Worm (Caenorhabditis elegans) whole organism, mixed stage, embryonic: ENCODE measurements around the gene F22B5.5.

ENCODE experiments used
- blmp-1 ChIP-seq: fragments of 150-350 bp; optimal IDR thresholded peaks from 2 replicates; lab custom pipeline; 2014; ENCODE audit warnings: missing biosample characterization, missing genetic modification characterization
- ceh-39 ChIP-seq: fragments of 150-350 bp; optimal IDR thresholded peaks from 2 replicates; lab custom pipeline; 2014; ENCODE audit warnings: missing biosample characterization, missing genetic modification characterization
- ceh-83 ChIP-seq: fragments of 200-800 bp; sonication (Bioruptor generic); optimal IDR thresholded peaks from 2 replicates; lab custom pipeline; 2018; ENCODE audit warnings: mild to moderate bottlenecking, missing genetic modification characterization, missing compliant biosample characterization
- elt-3 ChIP-seq: fragments of 150-350 bp; optimal IDR thresholded peaks from 2 replicates; lab custom pipeline; 2014; ENCODE audit warnings: missing biosample characterization, missing genetic modification characterization
- snpc-4 ChIP-seq: fragments of 150-350 bp; optimal IDR thresholded peaks from 2 replicates; lab custom pipeline; 2014; ENCODE audit warnings: missing biosample characterization, missing genetic modification characterization
- tbx-8 ChIP-seq: fragments of 200-800 bp; sonication (Bioruptor generic); optimal IDR thresholded peaks from 2 replicates; lab custom pipeline; 2018; ENCODE audit warnings: mild to moderate bottlenecking, missing genetic modification characterization, moderate library complexity, missing compliant biosample characterization
- unc-39 ChIP-seq: fragments of 150-350 bp; optimal IDR thresholded peaks from 2 replicates; lab custom pipeline; 2014; ENCODE audit warnings: missing biosample characterization, missing genetic modification characterization
- unc-62 ChIP-seq: fragments of 150-350 bp; optimal IDR thresholded peaks from 2 replicates; lab custom pipeline; 2014; ENCODE audit warnings: missing biosample characterization, missing genetic modification reagents, missing genetic modification characterization

DNA sequence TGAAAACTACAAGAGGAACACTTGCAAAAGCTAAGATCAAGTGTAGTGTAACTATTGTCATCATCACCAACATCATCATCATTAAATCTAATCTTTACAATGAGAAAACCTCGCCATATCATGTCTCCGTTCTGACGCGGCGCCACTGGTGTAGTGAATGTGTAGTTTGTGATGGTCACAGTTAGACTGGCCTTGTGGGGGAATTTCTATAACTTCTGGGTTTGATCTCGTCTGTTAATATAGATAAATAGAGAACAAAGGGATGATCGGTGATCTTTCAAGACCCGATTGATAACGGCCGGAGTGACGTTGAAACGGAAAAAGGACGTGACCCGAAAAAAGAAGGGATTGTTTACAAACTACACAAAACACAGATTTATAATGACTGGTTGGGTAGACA, 13.6 kb downstream of the F22B5.5 start:
- TF ChIP-seq elt-3 (tag; lab: Kevin White, UChicago) (no peak), ceh-39 (tag; lab: Kevin White, UChicago) (no peak), unc-39 (no peak), tbx-8 (GFP tag; lab: Kevin White, UChicago) (no peak), blmp-1 (tag; lab: Kevin White, UChicago) (no peak), ceh-83 (no peak), unc-62 (no peak), snpc-4 (tag; lab: Kevin White, UChicago) (no peak)
